Worm (Caenorhabditis elegans) whole organism, L3 larva: ENCODE data around the gene T10H4.13.

Source experiments
- R02D3.7 ChIP-seq: fragments of 150-350 bp; optimal IDR thresholded peaks from 2 replicates; lab custom pipeline; 2014; ENCODE audit warnings: missing biosample characterization, missing genetic modification characterization
- ZK546.5 ChIP-seq: sonication (generic microtip); optimal IDR thresholded peaks from 2 replicates; lab custom pipeline; 2017; ENCODE audit warnings: missing biosample characterization, missing genetic modification characterization
- aly-2 ChIP-seq: fragments of 150-350 bp; optimal IDR thresholded peaks from 2 replicates; lab custom pipeline; 2014; ENCODE audit warnings: missing biosample characterization, missing genetic modification characterization
- ceh-16 ChIP-seq: sonication (generic microtip); optimal IDR thresholded peaks from 2 replicates; lab custom pipeline; 2017; ENCODE audit warnings: missing biosample characterization, missing genetic modification characterization
- ceh-28 ChIP-seq: fragments of 150-350 bp; optimal IDR thresholded peaks from 2 replicates; lab custom pipeline; 2014; ENCODE audit warnings: missing biosample characterization, missing genetic modification reagents, missing genetic modification characterization
- daf-12 ChIP-seq: fragments of 150-350 bp; optimal IDR thresholded peaks from 2 replicates; lab custom pipeline; 2014; ENCODE audit warnings: missing biosample characterization, missing genetic modification reagents, missing genetic modification characterization
- egl-27 ChIP-seq: sonication (generic microtip); optimal IDR thresholded peaks from 4 replicates; lab custom pipeline; 2017; ENCODE audit warnings: missing biosample characterization, missing genetic modification reagents, missing genetic modification characterization
- elt-1 ChIP-seq: fragments of 150-350 bp; optimal IDR thresholded peaks from 2 replicates; lab custom pipeline; 2014; ENCODE audit warnings: missing biosample characterization, missing genetic modification characterization
- elt-2 ChIP-seq: sonication (generic microtip); optimal IDR thresholded peaks from 2 replicates; lab custom pipeline; 2016; ENCODE audit warnings: missing genetic modification reagents, mild to moderate bottlenecking, missing genetic modification characterization, missing compliant biosample characterization
- eor-1 ChIP-seq, 2 experiments: fragments of 150-350 bp; optimal IDR thresholded peaks; 2 replicates each; lab custom pipeline; 2014 to 2018; ENCODE audit warnings: missing biosample characterization in 2 of 2, missing genetic modification characterization in 2 of 2
- fkh-10 ChIP-seq: sonication (generic microtip); optimal IDR thresholded peaks from 2 replicates; lab custom pipeline; 2017; ENCODE audit warnings: missing biosample characterization, missing genetic modification reagents, missing genetic modification characterization
- fos-1 ChIP-seq: fragments of 150-350 bp; optimal IDR thresholded peaks from 2 replicates; lab custom pipeline; 2014; ENCODE audit warnings: missing biosample characterization, missing genetic modification characterization
- hmg-11 ChIP-seq: sonication (generic microtip); optimal IDR thresholded peaks from 2 replicates; lab custom pipeline; 2016; ENCODE audit warnings: missing genetic modification characterization, missing compliant biosample characterization
- lin-15B ChIP-seq: fragments of 150-350 bp; optimal IDR thresholded peaks from 2 replicates; lab custom pipeline; 2014; ENCODE audit warnings: missing biosample characterization, missing genetic modification characterization
- lin-39 ChIP-seq: fragments of 150-350 bp; optimal IDR thresholded peaks from 2 replicates; lab custom pipeline; 2018; ENCODE audit warnings: missing biosample characterization, missing genetic modification reagents, missing genetic modification characterization
- mdl-1 ChIP-seq: fragments of 150-350 bp; optimal IDR thresholded peaks from 2 replicates; lab custom pipeline; 2014; ENCODE audit warnings: missing biosample characterization, missing genetic modification characterization
- mml-1 ChIP-seq: fragments of 150-350 bp; sonication (generic microtip); optimal IDR thresholded peaks from 3 replicates; lab custom pipeline; 2014; ENCODE audit warnings: missing biosample characterization, missing genetic modification characterization
- nfya-1 ChIP-seq: sonication (generic microtip); optimal IDR thresholded peaks from 2 replicates; lab custom pipeline; 2017; ENCODE audit warnings: missing genetic modification characterization, mild to moderate bottlenecking, missing compliant biosample characterization, antibody characterized with exemption, moderate library complexity; ENCODE audit not compliant: insufficient read depth
- nhr-11 ChIP-seq: fragments of 150-350 bp; optimal IDR thresholded peaks from 2 replicates; lab custom pipeline; 2014; ENCODE audit warnings: missing biosample characterization, missing genetic modification characterization
- nhr-12 ChIP-seq: fragments of 150-350 bp; optimal IDR thresholded peaks from 2 replicates; lab custom pipeline; 2014; ENCODE audit warnings: missing biosample characterization, missing genetic modification characterization
- nhr-237 ChIP-seq: fragments of 150-350 bp; optimal IDR thresholded peaks from 2 replicates; lab custom pipeline; 2014; ENCODE audit warnings: missing biosample characterization, missing genetic modification characterization
- nhr-67 ChIP-seq: fragments of 150-350 bp; optimal IDR thresholded peaks from 2 replicates; lab custom pipeline; 2014; ENCODE audit warnings: missing biosample characterization, missing genetic modification characterization
- nhr-76 ChIP-seq: fragments of 150-350 bp; sonication (generic microtip); optimal IDR thresholded peaks from 5 replicates; lab custom pipeline; 2014; ENCODE audit warnings: missing biosample characterization, missing genetic modification characterization
- pqm-1 ChIP-seq: fragments of 150-350 bp; optimal IDR thresholded peaks from 2 replicates; lab custom pipeline; 2017; ENCODE audit warnings: missing biosample characterization, missing genetic modification characterization, inconsistent platforms
- sea-2 ChIP-seq: fragments of 150-350 bp; sonication (generic microtip); optimal IDR thresholded peaks from 4 replicates; lab custom pipeline; 2014; ENCODE audit warnings: missing biosample characterization, missing genetic modification reagents, missing genetic modification characterization
- snpc-4 ChIP-seq: fragments of 150-350 bp; optimal IDR thresholded peaks from 2 replicates; lab custom pipeline; 2014; ENCODE audit warnings: missing biosample characterization, missing genetic modification characterization
- tbx-2 ChIP-seq: sonication (generic microtip); optimal IDR thresholded peaks from 2 replicates; lab custom pipeline; 2016; ENCODE audit warnings: mild to moderate bottlenecking, missing genetic modification characterization, missing compliant biosample characterization
- unc-39 ChIP-seq: sonication (generic microtip); optimal IDR thresholded peaks from 4 replicates; lab custom pipeline; 2017; ENCODE audit warnings: missing biosample characterization, missing genetic modification characterization
- zag-1 ChIP-seq: fragments of 150-350 bp; optimal IDR thresholded peaks from 2 replicates; lab custom pipeline; 2014; ENCODE audit warnings: missing biosample characterization, missing genetic modification characterization
- ztf-11 ChIP-seq: fragments of 150-350 bp; optimal IDR thresholded peaks from 2 replicates; lab custom pipeline; 2014; ENCODE audit warnings: missing biosample characterization, missing genetic modification characterization

The T10H4.13 gene

DNA sequence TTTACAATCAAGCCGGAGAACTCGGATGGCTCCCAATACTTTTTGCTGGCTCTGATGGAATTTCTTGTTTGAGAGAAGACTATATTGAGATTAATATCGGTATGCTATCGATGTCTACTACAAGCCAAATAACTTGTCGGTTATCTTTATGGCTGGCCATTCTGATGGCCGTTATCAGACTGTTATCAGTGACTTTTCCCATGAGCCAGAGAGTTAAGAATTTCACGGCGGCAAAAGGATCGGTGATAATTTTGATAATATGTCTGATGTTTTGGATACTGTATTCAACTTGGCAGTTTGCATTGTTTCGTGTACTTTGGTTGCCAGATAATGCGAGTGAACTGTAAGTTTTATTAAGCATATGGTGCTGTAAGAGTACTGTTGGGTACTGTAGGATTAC is 41.1 kb downstream of the T10H4.13 start:
- TF ChIP-seq elt-2 (tag; lab: Kevin White, UChicago) (peak; percentile 56), nhr-12 (no peak), ZK546.5 (tag; lab: Kevin White, UChicago) (no peak), mml-1 (tag; lab: Kevin White, UChicago) (no peak)

DNA sequence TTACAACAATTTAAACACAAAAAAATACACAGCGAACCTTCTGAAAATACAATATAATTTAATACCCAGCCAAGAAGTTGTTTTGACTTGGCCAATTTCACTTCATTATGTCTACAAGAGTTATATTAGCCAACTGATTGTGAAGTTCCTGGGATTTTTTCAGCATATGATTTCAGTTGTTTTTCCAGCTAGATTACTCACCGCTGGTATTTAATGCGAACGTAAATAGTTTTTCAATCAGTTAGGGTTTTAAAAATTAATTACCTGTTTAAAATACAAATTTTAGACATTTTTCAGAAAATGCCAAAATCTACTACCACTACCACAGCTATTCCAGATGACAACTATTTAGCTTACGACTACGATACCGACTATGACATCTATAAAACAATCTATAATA is 41.7 kb downstream of the T10H4.13 start, which contains the start of gene srw-14:
TSS of gene srw-14 (plus strand) at position 301 of the 400 bp plus-strand sequence.
- TF ChIP-seq egl-27 (no peak), snpc-4 (tag; lab: Kevin White, UChicago) (no peak), nfya-1 (no peak), nhr-67 (tag; lab: Kevin White, UChicago) (no peak), eor-1 (tag; optimal IDR thresholded peaks at IDR 0.05; lab: Kevin White, UChicago) (no peak), ceh-16 (no peak), mml-1 (tag; lab: Kevin White, UChicago) (no peak), nhr-11 (tag; lab: Kevin White, UChicago) (no peak), lin-15B (no peak), mdl-1 (tag; lab: Kevin White, UChicago) (no peak), pqm-1 (tag; lab: Kevin White, UChicago) (no peak), tbx-2 (tag; lab: Kevin White, UChicago) (no peak), elt-1 (no peak), fos-1 (tag; lab: Kevin White, UChicago) (no peak), aly-2 (tag; lab: Kevin White, UChicago) (no peak), unc-39 (tag; lab: Kevin White, UChicago) (no peak), ZK546.5 (tag; lab: Kevin White, UChicago) (no peak), ceh-28 (tag; lab: Kevin White, UChicago) (no peak), nhr-76 (tag; lab: Kevin White, UChicago) (no peak)

DNA sequence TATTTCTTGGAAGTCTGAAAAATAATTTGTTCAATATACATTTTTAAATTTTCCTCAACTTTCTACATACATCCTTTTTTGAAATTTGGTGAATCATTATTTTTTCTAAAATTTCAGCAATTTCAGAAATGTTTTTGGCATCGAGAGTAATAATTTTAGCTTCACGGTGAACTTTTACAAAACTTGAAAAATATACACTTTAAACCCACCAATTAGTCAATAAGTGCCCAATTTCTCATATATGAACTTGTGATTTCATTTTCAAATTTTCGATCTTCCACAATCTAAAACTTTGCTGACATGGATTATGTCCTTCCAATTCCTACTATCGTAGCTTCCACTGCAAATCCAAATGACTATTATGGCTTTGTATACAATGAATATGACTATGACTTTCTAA is 43.6 kb downstream of the T10H4.13 start, which contains the start of gene srw-24:
TSS of gene srw-24 (plus strand) at position 301 of the 400 bp plus-strand sequence.
- TF ChIP-seq nhr-237 (tag; lab: Kevin White, UChicago) (no peak), hmg-11 (no peak), ceh-16 (no peak), nhr-12 (no peak), mdl-1 (tag; lab: Kevin White, UChicago) (no peak), R02D3.7 (no peak), eor-1 (tag; optimal IDR thresholded peaks at IDR 0.05; lab: Kevin White, UChicago) (no peak), zag-1 (tag; lab: Kevin White, UChicago) (no peak), lin-39 (tag; lab: Kevin White, UChicago) (no peak), fos-1 (tag; lab: Kevin White, UChicago) (no peak), fkh-10 (GFP tag; lab: Kevin White, UChicago) (no peak), ztf-11 (tag; lab: Kevin White, UChicago) (no peak)

DNA sequence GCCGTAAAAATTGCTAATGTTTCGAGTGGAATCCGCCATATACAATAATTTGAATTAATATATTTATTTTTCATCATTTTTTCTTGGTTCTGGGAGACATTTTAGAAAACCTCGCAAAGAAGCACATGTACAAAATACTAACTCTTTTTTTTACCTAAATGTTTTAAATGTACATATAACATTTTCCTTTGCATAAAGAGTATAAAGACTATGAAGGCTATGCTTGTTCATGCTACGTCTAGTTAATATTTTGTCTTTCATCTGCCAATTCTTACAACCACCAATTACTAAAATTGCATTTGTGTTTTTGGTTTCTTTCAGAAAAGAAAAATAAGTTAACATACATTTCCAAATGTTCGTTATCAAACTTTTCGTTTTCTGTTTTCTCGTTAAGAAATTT is 46.0 kb downstream of the T10H4.13 start, which contains the start of gene irld-25:
TSS of gene irld-25 (plus strand) at position 301 of the 400 bp plus-strand sequence.
- TF ChIP-seq zag-1 (tag; lab: Kevin White, UChicago): no peak
- no peak for TF ChIP-seq hmg-11
- no peak for TF ChIP-seq ZK546.5 (tag; lab: Kevin White, UChicago)
- no peak for TF ChIP-seq lin-15B

DNA sequence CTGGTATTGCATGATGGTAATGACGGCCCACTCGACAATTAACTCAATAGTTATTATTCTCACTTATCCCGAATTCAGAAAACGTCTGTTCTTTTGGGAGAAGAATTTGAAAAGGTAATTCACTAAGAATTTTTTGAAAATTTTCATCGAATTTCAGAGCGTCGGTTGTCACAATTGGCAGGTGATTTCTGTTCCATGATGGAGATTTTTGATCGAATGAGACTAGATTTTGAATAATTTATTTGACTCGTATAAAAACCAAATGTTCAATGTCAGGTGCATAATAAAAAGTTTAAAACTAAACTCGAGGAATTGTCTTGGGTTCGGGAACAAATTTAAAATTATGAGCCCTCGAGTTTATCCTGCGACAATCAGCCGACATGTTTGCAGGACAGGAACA is 50.6 kb downstream of the T10H4.13 start, which contains the start of gene sri-25:
TSS of gene sri-25 (plus strand) at position 301 of the 400 bp plus-strand sequence.
- TF ChIP-seq sea-2 (GFP tag; lab: Kevin White, UChicago): no peak
- no peak for TF ChIP-seq daf-12 (tag; lab: Kevin White, UChicago)
- no peak for TF ChIP-seq zag-1 (tag; lab: Kevin White, UChicago)
- TF ChIP-seq, all 47 proteins: peak for 0
